Worm (Caenorhabditis elegans) whole organism, early embryonic: ENCODE results near the gene F26G1.11.
"Not testable (repeated sequence)": the region's sequence is repeated elsewhere in the genome, so short reads cannot be mapped to it uniquely, and the experiment has no call there.

ENCODE experiments used
- B0310.2 ChIP-seq: sonication (generic microtip); optimal IDR thresholded peaks from 2 replicates; lab custom pipeline; 2016; ENCODE audit warnings: mild to moderate bottlenecking, missing genetic modification characterization, missing compliant biosample characterization
- F13C5.2 ChIP-seq: sonication (generic microtip); optimal IDR thresholded peaks from 2 replicates; lab custom pipeline; 2017; ENCODE audit warnings: mild to moderate bottlenecking, missing genetic modification characterization, inconsistent platforms, missing compliant biosample characterization
- aly-1 ChIP-seq: sonication (generic microtip); optimal IDR thresholded peaks from 2 replicates; lab custom pipeline; 2016; ENCODE audit warnings: missing genetic modification characterization, missing compliant biosample characterization
- ama-1 ChIP-seq: fragments of 150-350 bp; optimal IDR thresholded peaks from 2 replicates; lab custom pipeline; 2014
- ceh-13 ChIP-seq: fragments of 200-800 bp; sonication (Bioruptor generic); optimal IDR thresholded peaks from 2 replicates; lab custom pipeline; 2018; ENCODE audit warnings: mild to moderate bottlenecking, missing genetic modification characterization, missing compliant biosample characterization
- ceh-36 ChIP-seq: sonication (generic microtip); optimal IDR thresholded peaks from 2 replicates; lab custom pipeline; 2016; ENCODE audit warnings: missing genetic modification characterization, inconsistent platforms, missing compliant biosample characterization
- ets-7 ChIP-seq: sonication (generic microtip); optimal IDR thresholded peaks from 2 replicates; lab custom pipeline; 2016; ENCODE audit warnings: missing genotype, missing genetic modification characterization, missing compliant biosample characterization
- flt-1 ChIP-seq: fragments of 200-800 bp; sonication (Bioruptor generic); IDR thresholded peaks from 2 replicates; pipeline ENCODE4 v1.3.6; 2022; ENCODE audit warnings: missing genetic modification characterization, missing compliant biosample characterization
- hmbx-1 ChIP-seq: sonication (generic microtip); optimal IDR thresholded peaks from 2 replicates; lab custom pipeline; 2016; ENCODE audit warnings: mild to moderate bottlenecking, missing genetic modification characterization, missing compliant biosample characterization
- hmg-4 ChIP-seq: fragments of 200-800 bp; sonication (Bioruptor generic); optimal IDR thresholded peaks from 2 replicates; lab custom pipeline; 2018; ENCODE audit warnings: mild to moderate bottlenecking, missing genetic modification characterization, missing compliant biosample characterization
- hnd-1 ChIP-seq: sonication (generic microtip); optimal IDR thresholded peaks from 2 replicates; lab custom pipeline; 2016; ENCODE audit warnings: missing genetic modification characterization, missing compliant biosample characterization
- pes-1 ChIP-seq: fragments of 200-800 bp; sonication (Bioruptor generic); IDR thresholded peaks from 2 replicates; pipeline ENCODE4 v1.3.6; 2022; ENCODE audit warnings: missing genetic modification reagents, missing genetic modification characterization, missing compliant biosample characterization
- scrt-1 ChIP-seq: fragments of 200-800 bp; sonication (Bioruptor generic); IDR thresholded peaks from 2 replicates; pipeline ENCODE4 v1.3.6; 2022; ENCODE audit warnings: missing genetic modification characterization, missing compliant biosample characterization
- sea-1 ChIP-seq: fragments of 200-800 bp; sonication (Bioruptor generic); conservative IDR thresholded peaks from 2 replicates; pipeline ENCODE4 v1.3.6; 2022; ENCODE audit warnings: missing genetic modification characterization, missing compliant biosample characterization
- tbx-11 ChIP-seq: fragments of 200-800 bp; sonication (Bioruptor generic); IDR thresholded peaks from 2 replicates; pipeline ENCODE4 v1.3.6; 2022; ENCODE audit warnings: missing genetic modification characterization, missing compliant biosample characterization
- tbx-37 ChIP-seq: fragments of 200-800 bp; sonication (Bioruptor generic); conservative IDR thresholded peaks from 2 replicates; pipeline ENCODE4 v1.3.6; 2022; ENCODE audit warnings: missing genetic modification reagents, missing genetic modification characterization, missing compliant biosample characterization
- tra-4 ChIP-seq: sonication (generic microtip); optimal IDR thresholded peaks from 2 replicates; lab custom pipeline; 2017; ENCODE audit warnings: missing genetic modification characterization, missing compliant biosample characterization

The F26G1.11 gene

ce11 chrII:4815356-4815755, 38.4 kb downstream of the F26G1.11 start:
- TF ChIP-seq scrt-1 (GFP tag; lab: Robert Waterston, UW), result no peak
- no peak for TF ChIP-seq B0310.2 (tag; lab: Kevin White, UChicago)
- no peak for TF ChIP-seq aly-1 (tag; lab: Kevin White, UChicago)
- TF ChIP-seq hnd-1 (tag; lab: Kevin White, UChicago), result no peak
- TF ChIP-seq flt-1 (GFP tag; lab: Robert Waterston, UW), result no peak
- no peak for TF ChIP-seq pes-1
- TF ChIP-seq tbx-37, result no peak
- TF ChIP-seq sea-1, result no peak
- no peak for TF ChIP-seq hmbx-1 (tag; lab: Kevin White, UChicago)

- TF ChIP-seq hmbx-1 (tag; lab: Kevin White, UChicago), result no peak
- no peak for TF ChIP-seq ets-7 (tag; lab: Kevin White, UChicago)
- no peak for TF ChIP-seq hmg-4 (GFP tag; lab: Kevin White, UChicago)
- no peak for TF ChIP-seq sea-1
- TF ChIP-seq flt-1 (GFP tag; lab: Robert Waterston, UW), result no peak
- TF ChIP-seq pes-1, result no peak
- TF ChIP-seq hnd-1 (tag; lab: Kevin White, UChicago), result no peak
- TF ChIP-seq tbx-37, result no peak
- no peak for TF ChIP-seq ama-1
Measured at ce11 chrII:4818780-4819179, 41.8 kb downstream of the F26G1.11 start.

- no peak for TF ChIP-seq ama-1
- no peak for TF ChIP-seq hnd-1 (tag; lab: Kevin White, UChicago)
- TF ChIP-seq ceh-13 (GFP tag; lab: Kevin White, UChicago), result no peak
- TF ChIP-seq aly-1 (tag; lab: Kevin White, UChicago), result no peak
- TF ChIP-seq ceh-36 (tag; lab: Kevin White, UChicago), result no peak
- TF ChIP-seq ets-7 (tag; lab: Kevin White, UChicago), result no peak
- TF ChIP-seq hmg-4 (GFP tag; lab: Kevin White, UChicago), result no peak
- TF ChIP-seq scrt-1 (GFP tag; lab: Robert Waterston, UW), result no peak
- no peak for TF ChIP-seq tra-4
- TF ChIP-seq pes-1, result no peak
- no peak for TF ChIP-seq sea-1
- no peak for TF ChIP-seq tbx-37
- TF ChIP-seq tbx-11, result no peak
- TF ChIP-seq F13C5.2 (tag; lab: Kevin White, UChicago), result no peak
Measured at ce11 chrII:4821739-4822138, 44.8 kb downstream of the F26G1.11 start, which contains the start of gene lact-5. TSS of gene lact-5 (minus strand) at chrII:4821739.

ce11 chrII:4822610-4823009, 45.7 kb downstream of the F26G1.11 start:
- TF ChIP-seq ceh-13 (GFP tag; lab: Kevin White, UChicago) (no peak), flt-1 (GFP tag; lab: Robert Waterston, UW) (no peak), pes-1 (no peak), sea-1 (no peak), tra-4 (no peak), ets-7 (tag; lab: Kevin White, UChicago) (no peak), aly-1 (tag; lab: Kevin White, UChicago) (no peak), hmg-4 (GFP tag; lab: Kevin White, UChicago) (no peak), hmbx-1 (tag; lab: Kevin White, UChicago) (no peak), ceh-36 (tag; lab: Kevin White, UChicago) (no peak), B0310.2 (tag; lab: Kevin White, UChicago) (no peak), ama-1 (no peak), tbx-37 (no peak), hnd-1 (tag; lab: Kevin White, UChicago) (no peak), F13C5.2 (tag; lab: Kevin White, UChicago) (no peak), tbx-11 (no peak)

- not testable (repeated sequence) for TF ChIP-seq ama-1; B0310.2 (tag; lab: Kevin White, UChicago); tra-4
Measured at ce11 chrII:4825133-4825532, 48.2 kb downstream of the F26G1.11 start, which contains the start of the genes C33F10.8 and msp-40. TSS of gene C33F10.8 (minus strand) at chrII:4825233. TSS of gene msp-40 (plus strand) at chrII:4825414.
